Worm (Caenorhabditis elegans) whole organism, L4/young adult: ENCODE results near the gene clip-1.

Experiments
- W03F9.2 ChIP-seq: fragments of 150-350 bp; optimal IDR thresholded peaks from 2 replicates; lab custom pipeline; 2014; ENCODE audit warnings: missing biosample characterization, missing genetic modification characterization
- dao-5 ChIP-seq: sonication (generic microtip); optimal IDR thresholded peaks from 2 replicates; lab custom pipeline; 2016; ENCODE audit warnings: missing genotype, missing genetic modification characterization, moderate library complexity, missing compliant biosample characterization
- him-1 ChIP-seq: sonication (generic microtip); optimal IDR thresholded peaks from 2 replicates; lab custom pipeline; 2016; ENCODE audit warnings: missing genotype, missing genetic modification reagents, missing genetic modification characterization, missing compliant biosample characterization

Gene clip-1

DNA sequence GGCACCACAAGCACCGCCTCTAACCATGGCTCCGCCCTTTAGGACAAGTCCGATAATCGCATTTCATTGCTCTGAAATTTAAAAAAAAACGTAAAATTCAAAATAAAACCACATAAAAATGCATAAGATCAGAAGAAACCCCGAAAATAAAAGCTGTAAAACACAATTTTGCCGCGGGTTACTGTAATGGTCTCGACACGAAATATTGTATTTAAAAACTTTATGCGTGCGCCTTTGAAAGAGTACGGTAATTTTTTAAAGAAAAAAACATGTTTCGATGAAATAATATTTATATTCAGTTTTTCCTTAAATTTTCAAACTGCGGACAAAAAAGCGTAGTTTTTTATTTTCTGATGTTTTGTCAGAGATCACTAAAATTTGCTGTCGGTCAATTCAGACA is 40.1 kb downstream of the clip-1 start, which contains the start of gene rnr-1:
Gene rnr-1, minus strand, starts transcription at position 77 of the 400 bp plus-strand sequence.
- no peak for TF ChIP-seq dao-5 (tag; lab: Kevin White, UChicago)
- TF ChIP-seq him-1, result no peak
- TF ChIP-seq W03F9.2, result no peak

DNA sequence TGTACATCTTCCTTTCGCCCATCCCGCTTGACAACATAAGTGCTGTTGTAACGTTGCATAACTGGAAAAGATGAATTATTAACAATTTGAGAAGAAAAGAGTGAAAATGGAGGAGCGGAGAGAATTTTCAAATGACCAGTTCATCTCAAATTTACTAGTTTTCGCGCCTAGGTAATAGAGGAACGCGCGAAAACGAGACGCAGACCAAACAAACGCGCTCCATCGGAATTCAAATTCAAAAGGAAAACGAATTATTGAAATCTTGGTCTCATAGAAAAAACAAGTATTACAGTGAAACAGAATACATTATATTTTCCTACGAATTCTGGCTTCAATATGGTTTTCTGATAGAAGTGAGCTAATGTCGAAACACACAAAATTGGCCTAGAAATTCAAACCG is 40.7 kb downstream of the clip-1 start:
- TF ChIP-seq dao-5 (tag; lab: Kevin White, UChicago) (no peak), him-1 (no peak), W03F9.2 (no peak)

DNA sequence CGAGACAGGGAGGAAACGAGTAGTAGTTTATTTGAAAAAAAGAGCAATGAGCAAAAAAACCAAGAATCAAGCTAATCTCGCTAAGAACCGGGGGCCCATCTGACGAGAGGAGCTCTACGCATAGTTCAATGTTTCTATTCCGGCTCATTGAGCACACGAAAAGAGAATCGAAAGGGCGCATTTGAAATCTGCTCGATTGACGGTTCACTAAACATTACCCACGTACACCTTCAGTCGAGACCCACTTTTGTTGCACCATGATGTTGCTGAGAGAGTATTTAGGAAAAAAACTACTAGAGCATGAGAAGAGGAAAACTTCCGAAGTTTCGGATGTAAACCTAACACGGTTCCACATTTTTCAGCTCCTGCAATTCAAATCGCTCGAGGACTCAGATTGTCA is 43.9 kb downstream of the clip-1 start:
- TF ChIP-seq dao-5 (tag; lab: Kevin White, UChicago), result no peak
- no peak for TF ChIP-seq him-1

DNA sequence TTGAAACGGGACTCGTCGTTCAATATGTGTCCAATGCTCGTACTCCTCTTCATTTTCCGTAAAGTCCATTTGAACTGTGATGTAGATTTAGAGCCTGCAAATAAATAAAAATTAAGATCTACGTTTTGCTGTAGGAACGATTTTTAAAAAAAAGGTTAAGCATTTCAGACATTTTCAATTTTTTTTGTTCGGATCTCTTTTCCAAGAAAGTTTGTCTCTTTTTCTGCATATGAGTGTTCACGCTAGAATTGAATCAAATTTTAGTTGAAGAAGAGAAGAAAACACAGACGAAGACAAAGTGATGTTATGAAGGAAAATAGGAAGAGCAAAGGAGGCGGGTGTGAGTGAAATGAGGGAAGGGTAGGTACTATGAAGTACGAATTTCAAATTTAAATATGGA is 53.5 kb downstream of the clip-1 start, which contains the start of gene npr-29:
Gene npr-29, minus strand, starts transcription at position 101 of the 400 bp plus-strand sequence.
- no peak for TF ChIP-seq him-1
- TF ChIP-seq dao-5 (tag; lab: Kevin White, UChicago), result no peak
- no peak for TF ChIP-seq W03F9.2
